Worm (Caenorhabditis elegans) whole organism, late embryonic: ENCODE measurements around the gene dylt-2.

ENCODE experiments used
- F13H6.1 ChIP-seq: sonication (generic microtip); optimal IDR thresholded peaks from 2 replicates; lab custom pipeline; 2016; ENCODE audit warnings: missing genetic modification characterization, missing compliant biosample characterization
- K09A11.1 ChIP-seq: sonication (generic microtip); optimal IDR thresholded peaks from 2 replicates; lab custom pipeline; 2017; ENCODE audit warnings: antibody characterized with exemption, mild to moderate bottlenecking, missing genetic modification characterization, missing compliant biosample characterization; ENCODE audit not compliant: insufficient read depth
- ahr-1 ChIP-seq: sonication (generic microtip); optimal IDR thresholded peaks from 2 replicates; lab custom pipeline; 2016; ENCODE audit warnings: missing genetic modification characterization, missing compliant biosample characterization
- ama-1 ChIP-seq: fragments of 150-350 bp; optimal IDR thresholded peaks from 2 replicates; lab custom pipeline; 2014
- ceh-18 ChIP-seq: sonication (generic microtip); optimal IDR thresholded peaks from 2 replicates; lab custom pipeline; 2016; ENCODE audit warnings: missing genetic modification characterization, missing compliant biosample characterization
- ceh-2 ChIP-seq: sonication (generic microtip); optimal IDR thresholded peaks from 2 replicates; lab custom pipeline; 2016; ENCODE audit warnings: missing genotype, missing genetic modification characterization, missing compliant biosample characterization
- ceh-22 ChIP-seq: sonication (generic microtip); optimal IDR thresholded peaks from 2 replicates; lab custom pipeline; 2017; ENCODE audit warnings: missing biosample characterization, missing genetic modification characterization
- ceh-24 ChIP-seq: sonication (generic microtip); optimal IDR thresholded peaks from 2 replicates; lab custom pipeline; 2016; ENCODE audit warnings: mild to moderate bottlenecking, missing genetic modification characterization, missing compliant biosample characterization
- ceh-31 ChIP-seq: sonication (generic microtip); optimal IDR thresholded peaks from 2 replicates; lab custom pipeline; 2016; ENCODE audit warnings: missing genetic modification characterization, missing compliant biosample characterization
- ceh-9 ChIP-seq: sonication (generic microtip); optimal IDR thresholded peaks from 2 replicates; lab custom pipeline; 2016; ENCODE audit warnings: mild to moderate bottlenecking, missing genetic modification characterization, inconsistent platforms, missing compliant biosample characterization
- che-1 ChIP-seq: sonication (generic microtip); optimal IDR thresholded peaks from 2 replicates; lab custom pipeline; 2016; ENCODE audit warnings: mild to moderate bottlenecking, missing genetic modification characterization, missing compliant biosample characterization
- dmd-4 ChIP-seq: sonication (generic microtip); optimal IDR thresholded peaks from 2 replicates; lab custom pipeline; 2016; ENCODE audit warnings: borderline replicate concordance, missing genetic modification characterization, missing compliant biosample characterization
- dve-1 ChIP-seq: sonication (generic microtip); optimal IDR thresholded peaks from 2 replicates; lab custom pipeline; 2017; ENCODE audit warnings: antibody characterized with exemption, mild to moderate bottlenecking, missing genetic modification characterization, missing compliant biosample characterization
- elt-4 ChIP-seq: sonication (generic microtip); optimal IDR thresholded peaks from 2 replicates; lab custom pipeline; 2016; ENCODE audit warnings: missing genetic modification characterization, missing compliant biosample characterization
- ets-4 ChIP-seq: sonication (generic microtip); optimal IDR thresholded peaks from 2 replicates; lab custom pipeline; 2016; ENCODE audit warnings: missing genetic modification characterization, missing compliant biosample characterization
- fax-1 ChIP-seq: sonication (generic microtip); optimal IDR thresholded peaks from 2 replicates; lab custom pipeline; 2016; ENCODE audit warnings: missing genotype, missing genetic modification characterization, missing compliant biosample characterization
- fkh-6 ChIP-seq: sonication (generic microtip); optimal IDR thresholded peaks from 2 replicates; lab custom pipeline; 2016; ENCODE audit warnings: missing genetic modification characterization, missing compliant biosample characterization
- hlh-6 ChIP-seq: sonication (generic microtip); optimal IDR thresholded peaks from 2 replicates; lab custom pipeline; 2016; ENCODE audit warnings: missing genotype, missing genetic modification characterization, missing compliant biosample characterization
- nhr-11 ChIP-seq: fragments of 150-350 bp; optimal IDR thresholded peaks from 2 replicates; lab custom pipeline; 2014; ENCODE audit warnings: missing biosample characterization, missing genetic modification characterization
- odd-2 ChIP-seq: sonication (generic microtip); optimal IDR thresholded peaks from 2 replicates; lab custom pipeline; 2017; ENCODE audit warnings: antibody characterized with exemption, mild to moderate bottlenecking, missing genetic modification characterization, missing compliant biosample characterization
- pag-3 ChIP-seq: sonication (generic microtip); optimal IDR thresholded peaks from 2 replicates; lab custom pipeline; 2016; ENCODE audit warnings: missing compliant biosample characterization, missing genetic modification characterization, borderline replicate concordance
- pat-9 ChIP-seq: fragments of 200-800 bp; sonication (Bioruptor generic); optimal IDR thresholded peaks from 2 replicates; lab custom pipeline; 2018; ENCODE audit warnings: mild to moderate bottlenecking, missing genetic modification characterization, moderate library complexity, missing compliant biosample characterization
- pha-2 ChIP-seq: sonication (generic microtip); optimal IDR thresholded peaks from 2 replicates; lab custom pipeline; 2017; ENCODE audit warnings: mild to moderate bottlenecking, missing genetic modification characterization, missing compliant biosample characterization
- pha-4 ChIP-seq: fragments of 150-350 bp; optimal IDR thresholded peaks from 2 replicates; lab custom pipeline; 2018; ENCODE audit warnings: missing biosample characterization, missing genetic modification reagents, missing genetic modification characterization
- ref-2 ChIP-seq: sonication (generic microtip); optimal IDR thresholded peaks from 2 replicates; lab custom pipeline; 2016; ENCODE audit warnings: missing genetic modification characterization, missing compliant biosample characterization
- rnt-1 ChIP-seq: sonication (generic microtip); optimal IDR thresholded peaks from 2 replicates; lab custom pipeline; 2016; ENCODE audit warnings: missing genetic modification characterization, missing compliant biosample characterization
- sdc-2 ChIP-seq: sonication (generic microtip); optimal IDR thresholded peaks from 2 replicates; lab custom pipeline; 2016; ENCODE audit warnings: missing genotype, missing genetic modification characterization, missing compliant biosample characterization
- sox-2 ChIP-seq: fragments of 200-800 bp; sonication (Bioruptor generic); IDR thresholded peaks from 2 replicates; pipeline ENCODE4 v1.3.6; 2022; ENCODE audit warnings: missing genetic modification reagents, missing genetic modification characterization, missing compliant biosample characterization
- sox-4 ChIP-seq: sonication (generic microtip); optimal IDR thresholded peaks from 2 replicates; lab custom pipeline; 2017; ENCODE audit warnings: mild to moderate bottlenecking, missing genetic modification characterization, inconsistent platforms, missing compliant biosample characterization
- unc-55 ChIP-seq: sonication (generic microtip); optimal IDR thresholded peaks from 2 replicates; lab custom pipeline; 2017; ENCODE audit warnings: missing biosample characterization, missing genetic modification reagents, missing genetic modification characterization
- zip-5 ChIP-seq: sonication (generic microtip); optimal IDR thresholded peaks from 2 replicates; lab custom pipeline; 2016; ENCODE audit warnings: missing genetic modification characterization, missing compliant biosample characterization

The dylt-2 gene

DNA sequence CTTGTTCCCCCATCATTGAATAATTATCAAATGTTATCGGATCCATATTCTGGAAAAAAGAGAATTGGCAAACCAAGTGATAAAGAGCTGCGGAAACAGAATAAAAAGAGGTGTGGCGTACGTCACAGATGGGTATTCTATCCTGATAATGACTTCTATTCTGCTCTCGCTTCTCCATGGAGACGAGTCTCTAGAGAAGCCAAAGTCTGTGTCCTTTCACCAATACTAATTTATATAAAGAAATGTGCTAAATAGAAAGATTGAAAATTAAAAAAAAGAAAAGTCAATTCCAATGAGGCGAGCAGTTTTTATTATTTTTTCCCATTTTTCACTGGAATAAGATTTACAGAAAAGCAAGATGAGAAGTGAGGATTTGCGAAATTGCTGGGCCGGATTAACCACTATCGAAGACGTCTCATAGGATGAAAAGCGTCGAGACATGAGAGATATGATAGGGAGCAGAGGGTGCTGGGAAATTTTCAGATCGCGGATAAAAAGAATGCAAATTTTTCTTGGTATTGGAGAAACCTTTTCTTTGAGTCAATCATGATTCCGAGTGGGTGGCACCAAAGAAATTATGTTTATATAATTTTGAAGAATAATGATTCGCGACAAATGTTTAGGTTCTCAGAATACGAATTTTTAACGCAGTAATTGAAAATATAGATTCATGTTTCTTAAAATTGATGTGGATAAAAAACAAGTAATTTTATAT lies 21.3 kb upstream of the dylt-2 start, which contains the start of gene aexr-3:
aexr-3 (minus strand) TSS at position 51 of the 715 bp plus-strand sequence.
- no peak for TF ChIP-seq pat-9 (tag; lab: Kevin White, UChicago)
- no peak for TF ChIP-seq ets-4 (tag; lab: Kevin White, UChicago)
- no peak for TF ChIP-seq ref-2 (tag; lab: Kevin White, UChicago)
- TF ChIP-seq fkh-6 = no peak
- no peak for TF ChIP-seq ceh-24
- no peak for TF ChIP-seq nhr-11 (tag; lab: Kevin White, UChicago)
- no peak for TF ChIP-seq ceh-22
- TF ChIP-seq unc-55 (GFP tag; lab: Kevin White, UChicago) = no peak
- TF ChIP-seq ceh-18 = no peak
- no peak for TF ChIP-seq K09A11.1 (tag; lab: Kevin White, UChicago)
- no peak for TF ChIP-seq sox-4
- TF ChIP-seq che-1 (tag; lab: Kevin White, UChicago) = no peak
- no peak for TF ChIP-seq ceh-9 (tag; lab: Kevin White, UChicago)
- TF ChIP-seq, all 69 proteins: peak for 0

DNA sequence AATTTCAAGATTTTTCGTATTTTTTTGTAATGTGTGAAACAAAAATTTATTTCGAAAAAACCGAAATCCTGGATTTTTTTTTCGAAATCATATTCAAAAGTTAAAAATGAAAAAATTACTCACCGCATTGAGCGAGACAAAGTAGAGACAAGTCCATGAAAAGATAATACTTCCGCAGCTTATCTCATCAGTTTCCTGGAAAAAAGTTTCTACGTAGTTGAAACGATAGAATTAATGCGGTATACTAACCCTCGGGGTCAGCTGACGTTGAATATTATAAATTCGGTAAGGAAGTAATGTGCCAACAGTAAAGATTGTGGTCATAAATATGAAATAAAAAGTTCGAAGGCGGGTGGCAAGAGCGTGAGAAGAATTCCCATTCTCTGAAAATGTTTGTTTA lies 18.0 kb upstream of the dylt-2 start:
- TF ChIP-seq F13H6.1 (no peak), pha-4 (no peak), K09A11.1 (tag; lab: Kevin White, UChicago) (no peak), fax-1 (tag; lab: Kevin White, UChicago) (no peak), zip-5 (tag; lab: Kevin White, UChicago) (no peak), ahr-1 (tag; lab: Kevin White, UChicago) (no peak), ceh-31 (tag; lab: Kevin White, UChicago) (no peak), hlh-6 (tag; lab: Kevin White, UChicago) (no peak), dmd-4 (tag; lab: Kevin White, UChicago) (no peak)

DNA sequence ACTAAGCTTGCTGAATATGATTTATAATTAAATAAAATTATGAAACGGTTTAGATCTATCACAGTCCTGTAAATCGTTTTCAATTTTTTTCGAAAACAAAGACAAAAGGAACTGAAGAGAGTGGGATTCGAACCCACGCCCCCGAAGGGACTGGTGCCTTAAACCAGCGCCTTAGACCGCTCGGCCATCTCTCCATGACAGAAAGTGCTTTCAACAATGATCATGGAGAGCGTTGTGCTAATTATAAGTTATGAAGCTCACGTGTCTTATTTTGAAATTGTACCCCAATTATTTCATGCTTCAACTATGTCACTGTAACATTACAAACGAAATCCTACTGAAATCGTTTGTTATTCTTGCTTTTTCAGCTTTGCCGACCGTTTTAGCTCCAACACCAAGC lies 15.8 kb upstream of the dylt-2 start:
- TF ChIP-seq fax-1 (tag; lab: Kevin White, UChicago) (no peak), rnt-1 (tag; lab: Kevin White, UChicago) (no peak), ref-2 (tag; lab: Kevin White, UChicago) (no peak), ama-1 (lab: Kevin White, UChicago) (no peak), che-1 (tag; lab: Kevin White, UChicago) (no peak), sox-2 (GFP tag; lab: Robert Waterston, UW) (no peak), dve-1 (no peak), sdc-2 (tag; lab: Kevin White, UChicago) (no peak), pag-3 (tag; lab: Kevin White, UChicago) (no peak), odd-2 (tag; lab: Kevin White, UChicago) (no peak), ets-4 (tag; lab: Kevin White, UChicago) (no peak), pha-2 (tag; lab: Kevin White, UChicago) (no peak)

DNA sequence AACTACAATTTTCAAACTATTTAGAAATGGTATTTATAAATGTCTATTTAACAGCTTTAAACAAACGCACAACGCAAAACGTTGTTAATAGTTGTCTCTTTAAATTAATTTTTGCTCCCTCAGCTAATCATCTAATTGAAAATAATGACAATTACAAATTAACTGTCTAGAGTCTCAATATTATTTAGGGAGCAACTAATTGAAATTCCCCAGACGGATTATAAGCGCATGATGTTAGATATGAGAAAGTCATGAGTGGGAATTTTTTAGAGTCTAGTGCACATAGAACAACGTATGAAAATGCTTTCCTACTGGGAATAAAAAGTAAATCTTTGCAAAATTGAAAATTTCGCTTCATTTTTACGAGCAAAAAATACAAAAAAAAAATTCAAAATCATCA lies 13.1 kb upstream of the dylt-2 start:
- no peak for TF ChIP-seq elt-4
- no peak for TF ChIP-seq ets-4 (tag; lab: Kevin White, UChicago)
- TF ChIP-seq ceh-22 = no peak
- no peak for TF ChIP-seq ceh-2 (tag; lab: Kevin White, UChicago)
- TF ChIP-seq che-1 (tag; lab: Kevin White, UChicago) = no peak
- no peak for TF ChIP-seq sox-2 (GFP tag; lab: Robert Waterston, UW)

DNA sequence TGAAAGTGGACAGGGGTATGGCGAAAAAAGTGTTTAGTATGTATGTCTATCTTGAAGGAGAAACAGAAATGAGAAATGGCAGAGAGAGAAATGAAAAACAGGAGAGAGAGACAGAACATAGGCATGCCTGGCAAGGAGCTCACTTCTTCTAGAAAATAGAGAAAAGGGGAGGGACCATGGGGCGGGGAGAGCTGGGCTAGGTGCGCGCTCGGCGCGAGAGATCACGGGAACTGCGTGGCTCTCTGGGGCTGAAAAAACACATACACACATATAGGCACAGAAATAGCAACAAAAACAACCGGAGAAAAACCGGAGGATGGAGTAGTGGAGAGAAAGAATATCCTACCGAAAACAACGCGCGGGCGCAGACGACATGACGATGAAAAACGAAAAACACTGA lies 12.0 kb upstream of the dylt-2 start:
- TF ChIP-seq sox-4 = no peak
- TF ChIP-seq ceh-31 (tag; lab: Kevin White, UChicago) = peak; percentile 26
